Worm (Caenorhabditis elegans): Measurements from ENCODE around the gene saeg-1.
A peak's percentile ranks its signal among the peaks of the same experiment; 100 is the strongest.

The saeg-1 gene

DNA sequence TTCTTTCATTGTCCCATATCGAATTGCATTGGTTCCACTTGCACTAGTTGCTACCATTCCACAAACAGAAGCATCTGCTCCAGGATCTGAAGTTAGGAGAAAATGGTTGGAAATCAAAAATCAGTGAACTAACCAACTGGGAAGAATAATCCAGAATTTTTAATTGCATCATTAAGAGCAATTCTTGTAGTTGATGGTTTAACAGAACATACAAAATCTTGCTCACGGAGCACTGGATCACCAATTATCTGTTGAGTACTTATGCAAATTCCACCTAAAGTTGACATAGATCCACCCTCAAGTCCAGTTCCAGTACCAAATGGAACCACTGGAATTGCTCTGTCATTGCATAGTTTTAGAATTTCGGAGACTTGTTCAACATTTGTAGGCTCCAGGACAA is 24.3 kb upstream of the saeg-1 start:
- TF ChIP-seq mep-1 (tag; optimal IDR thresholded peaks at IDR 0.05) (no peak), nhr-19 (GFP tag; conservative IDR thresholded peaks at IDR 0.05) (peak; percentile 9; the same call in 1 of the 2 replicates)

DNA sequence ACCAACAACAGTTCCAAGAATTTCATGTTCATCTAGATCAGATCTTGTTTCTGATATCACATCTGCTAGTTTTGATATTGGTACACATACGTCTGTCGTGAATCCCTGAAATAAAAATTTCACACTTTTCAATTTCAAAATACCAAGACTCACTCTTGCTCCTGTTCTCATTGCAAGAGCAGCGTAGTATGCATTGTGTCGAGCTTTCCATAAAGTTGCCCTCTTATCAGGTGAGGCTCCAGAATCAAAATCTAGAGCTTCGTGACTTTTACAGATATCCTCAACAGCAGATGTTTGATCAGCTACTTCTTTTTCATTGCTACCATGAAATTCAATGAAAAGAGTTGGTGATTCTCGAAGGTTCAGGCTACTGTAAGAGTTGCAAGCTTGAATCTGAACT is 23.5 kb upstream of the saeg-1 start, which contains the start of gene F32D8.11:
Gene F32D8.11, minus strand, starts transcription at position 101 of the 400 bp plus-strand sequence.
- no peak for TF ChIP-seq efl-1 (optimal IDR thresholded peaks at IDR 0.05)
- TF ChIP-seq efl-1 (GFP tag; optimal IDR thresholded peaks at IDR 0.05 in 1 of 2): peak in 1 of 2 experiments; percentile 83
- TF ChIP-seq dsc-1 (tag; optimal IDR thresholded peaks at IDR 0.05): no peak

DNA sequence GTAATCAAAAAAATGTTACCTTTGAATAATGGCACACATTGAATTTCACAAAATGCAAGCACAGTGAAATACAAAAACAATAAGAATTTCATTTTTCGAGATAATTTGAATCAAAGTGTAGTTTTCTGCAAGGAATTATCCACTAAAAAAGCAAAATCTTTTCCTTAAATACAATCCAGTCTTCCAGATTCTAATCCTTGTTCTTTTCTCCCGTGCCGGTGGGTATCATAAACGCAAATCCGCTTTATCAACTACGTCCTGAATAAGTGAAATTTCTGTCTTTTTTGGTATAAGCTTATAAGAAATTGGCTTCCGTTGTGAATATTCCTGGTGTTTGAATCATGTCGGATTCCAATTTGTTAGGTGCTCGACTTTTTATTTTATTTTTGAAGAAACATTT is 22.7 kb upstream of the saeg-1 start:
- TF ChIP-seq dsc-1 (tag; optimal IDR thresholded peaks at IDR 0.05) (peak; percentile 56), lin-14 (GFP tag; optimal IDR thresholded peaks at IDR 0.05) (no peak), aly-2 (tag; optimal IDR thresholded peaks at IDR 0.05) (peak; percentile 48)

DNA sequence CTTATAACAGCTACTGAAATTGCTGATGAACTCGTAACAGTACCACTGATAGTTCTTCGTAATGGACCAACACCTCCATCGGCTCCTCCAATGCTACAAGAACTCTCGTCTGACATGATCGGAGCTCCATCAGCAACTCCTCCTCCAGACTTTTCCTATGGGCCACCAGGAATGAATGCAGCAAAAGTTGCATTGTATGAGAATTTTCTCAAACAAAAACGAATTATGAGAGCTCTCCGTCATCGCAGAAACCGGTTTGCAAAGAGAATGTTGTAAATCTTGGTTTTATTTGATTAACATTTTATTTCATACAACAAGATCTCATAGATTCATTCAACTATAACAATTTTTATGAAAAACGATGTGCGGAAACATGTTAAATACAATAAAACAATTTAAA is 22.1 kb upstream of the saeg-1 start:
- TF ChIP-seq fkh-8 (tag; optimal IDR thresholded peaks at IDR 0.05) (no peak), C16A3.4 (tag; optimal IDR thresholded peaks at IDR 0.05) (peak; percentile 49), zip-4 (GFP tag; optimal IDR thresholded peaks at IDR 0.05) (no peak), lin-35 (GFP tag; optimal IDR thresholded peaks at IDR 0.05) (peak in 1 of 2 experiments; percentile 9), efl-1 (optimal IDR thresholded peaks at IDR 0.05) (no peak), efl-1 (GFP tag; optimal IDR thresholded peaks at IDR 0.05 in 1 of 2) (peak in 1 of 2 experiments; percentile 89), ces-1 (GFP tag; optimal IDR thresholded peaks at IDR 0.05) (no peak), ama-1 (optimal IDR thresholded peaks at IDR 0.05) (peak; percentile 15), mef-2 (tag; optimal IDR thresholded peaks at IDR 0.05) (no peak), nhr-47 (tag; optimal IDR thresholded peaks at IDR 0.05) (peak; percentile 6), nhr-90 (tag; optimal IDR thresholded peaks at IDR 0.05; ENCODE audit: poor library complexity) (peak; percentile 28), ceh-88 (GFP tag; IDR thresholded peaks at IDR 0.05) (no peak), nhr-85 (tag) (peak; percentile 30), dpl-1 (GFP tag; optimal IDR thresholded peaks at IDR 0.05) (no peak), ztf-4 (tag; optimal IDR thresholded peaks at IDR 0.05) (no peak), nhr-28 (tag; optimal IDR thresholded peaks at IDR 0.05) (no peak), lsy-2 (tag; optimal IDR thresholded peaks at IDR 0.05) (peak in 1 of 2 experiments; percentile 3), nhr-71 (tag; optimal IDR thresholded peaks at IDR 0.05) (peak; percentile 34)

DNA sequence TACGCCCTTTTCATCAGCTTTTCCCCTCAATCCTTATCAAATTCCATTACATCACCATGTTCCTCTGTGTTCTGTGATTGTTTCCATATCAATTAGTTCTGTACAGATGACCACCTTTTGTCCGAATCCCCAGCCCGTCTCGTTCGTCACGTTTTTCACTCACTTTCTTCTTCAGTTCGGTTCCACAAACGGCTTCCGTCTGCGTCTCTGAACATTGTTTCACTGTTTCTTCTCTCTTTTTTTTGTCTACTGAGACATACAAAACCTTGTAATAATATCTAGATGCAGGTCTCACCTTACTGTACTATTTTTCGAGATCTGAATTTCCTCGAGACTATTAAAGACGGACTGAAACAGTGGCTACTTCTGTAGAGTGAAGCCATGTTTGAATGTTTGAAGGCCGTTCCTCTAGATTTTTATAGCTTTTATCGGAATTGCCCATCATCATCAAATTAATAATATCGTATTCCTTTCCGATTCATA is 20.9 kb upstream of the saeg-1 start, which contains the start of gene F32D8.3:
Gene F32D8.3, plus strand, starts transcription at position 433 of the 483 bp plus-strand sequence.
- TF ChIP-seq lin-13 (GFP tag; optimal IDR thresholded peaks at IDR 0.05) (no peak), zip-4 (GFP tag; optimal IDR thresholded peaks at IDR 0.05) (no peak), tlp-1 (tag; optimal IDR thresholded peaks at IDR 0.05) (no peak), lin-15B (tag; optimal IDR thresholded peaks at IDR 0.05) (no peak), xbp-1 (tag; optimal IDR thresholded peaks at IDR 0.05) (no peak), lin-14 (GFP tag; optimal IDR thresholded peaks at IDR 0.05) (peak; percentile 46), blmp-1 (tag; optimal IDR thresholded peaks at IDR 0.05) (peak; percentile 98), unc-86 (tag; optimal IDR thresholded peaks at IDR 0.05) (no peak), F16B12.6 (tag; optimal IDR thresholded peaks at IDR 0.05) (no peak), mef-2 (tag; optimal IDR thresholded peaks at IDR 0.05) (no peak), elt-3 (tag; optimal IDR thresholded peaks at IDR 0.05) (peak in 1 of 6 experiments; percentile 36), sup-37 (GFP tag; optimal IDR thresholded peaks at IDR 0.05) (no peak)

DNA sequence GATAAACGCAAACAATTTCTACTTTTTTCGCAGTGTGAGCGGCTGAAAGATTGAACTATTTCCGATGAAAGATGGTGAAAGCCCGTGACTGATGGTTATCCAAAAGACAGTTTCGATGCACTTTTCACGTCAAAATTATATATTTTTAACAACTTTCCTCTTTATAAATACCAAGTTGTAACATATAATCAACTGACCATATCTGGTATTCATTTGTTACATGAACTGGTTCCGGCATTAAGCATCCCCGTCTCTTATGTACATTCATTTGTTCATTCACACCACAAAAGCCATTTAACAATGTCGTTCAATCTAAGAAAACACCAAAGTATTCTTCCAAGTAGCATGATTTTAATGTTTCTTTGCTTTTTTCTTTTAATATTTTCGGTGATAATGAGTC is 18.0 kb upstream of the saeg-1 start, which contains the start of gene F32D8.2:
Gene F32D8.2, plus strand, starts transcription at position 301 of the 400 bp plus-strand sequence.
- TF ChIP-seq lin-39 (tag; optimal IDR thresholded peaks at IDR 0.05) (no peak), egl-13 (tag; optimal IDR thresholded peaks at IDR 0.05) (no peak), fkh-8 (tag; optimal IDR thresholded peaks at IDR 0.05) (no peak), nhr-85 (tag) (no peak), ces-1 (GFP tag; optimal IDR thresholded peaks at IDR 0.05) (no peak)
